Worm (Caenorhabditis elegans) whole organism, late embryonic: ENCODE data around the gene F17H10.1.
A peak's percentile ranks its signal among the peaks of the same experiment; 100 is the strongest.

Experiments used
- F13H6.1 ChIP-seq: sonication (generic microtip); optimal IDR thresholded peaks from 2 replicates; lab custom pipeline; 2016; ENCODE audit warnings: missing genetic modification characterization, missing compliant biosample characterization
- K02D7.2 ChIP-seq: sonication (generic microtip); optimal IDR thresholded peaks from 2 replicates; lab custom pipeline; 2017; ENCODE audit warnings: mild to moderate bottlenecking, missing genetic modification characterization, missing compliant biosample characterization
- ahr-1 ChIP-seq: sonication (generic microtip); optimal IDR thresholded peaks from 2 replicates; lab custom pipeline; 2016; ENCODE audit warnings: missing genetic modification characterization, missing compliant biosample characterization
- ama-1 ChIP-seq: fragments of 150-350 bp; optimal IDR thresholded peaks from 2 replicates; lab custom pipeline; 2014
- ceh-18 ChIP-seq: sonication (generic microtip); optimal IDR thresholded peaks from 2 replicates; lab custom pipeline; 2016; ENCODE audit warnings: missing genetic modification characterization, missing compliant biosample characterization
- ceh-2 ChIP-seq: sonication (generic microtip); optimal IDR thresholded peaks from 2 replicates; lab custom pipeline; 2016; ENCODE audit warnings: missing genotype, missing genetic modification characterization, missing compliant biosample characterization
- ceh-24 ChIP-seq: sonication (generic microtip); optimal IDR thresholded peaks from 2 replicates; lab custom pipeline; 2016; ENCODE audit warnings: mild to moderate bottlenecking, missing genetic modification characterization, missing compliant biosample characterization
- ceh-30 ChIP-seq: fragments of 150-350 bp; optimal IDR thresholded peaks from 2 replicates; lab custom pipeline; 2014; ENCODE audit warnings: missing biosample characterization, missing genetic modification characterization
- ceh-31 ChIP-seq: sonication (generic microtip); optimal IDR thresholded peaks from 2 replicates; lab custom pipeline; 2016; ENCODE audit warnings: missing genetic modification characterization, missing compliant biosample characterization
- ceh-34 ChIP-seq: sonication (generic microtip); optimal IDR thresholded peaks from 2 replicates; lab custom pipeline; 2016; ENCODE audit warnings: mild to moderate bottlenecking, missing genetic modification characterization, missing compliant biosample characterization
- ceh-48 ChIP-seq: sonication (generic microtip); optimal IDR thresholded peaks from 2 replicates; lab custom pipeline; 2016; ENCODE audit warnings: missing genetic modification characterization, inconsistent platforms, missing compliant biosample characterization
- dve-1 ChIP-seq: sonication (generic microtip); optimal IDR thresholded peaks from 2 replicates; lab custom pipeline; 2017; ENCODE audit warnings: antibody characterized with exemption, mild to moderate bottlenecking, missing genetic modification characterization, missing compliant biosample characterization
- elt-2 ChIP-seq: sonication (generic microtip); optimal IDR thresholded peaks from 2 replicates; lab custom pipeline; 2016; ENCODE audit warnings: missing genetic modification reagents, missing genetic modification characterization, missing compliant biosample characterization
- ets-4 ChIP-seq: sonication (generic microtip); optimal IDR thresholded peaks from 2 replicates; lab custom pipeline; 2016; ENCODE audit warnings: missing genetic modification characterization, missing compliant biosample characterization
- eyg-1 ChIP-seq: sonication (generic microtip); optimal IDR thresholded peaks from 2 replicates; lab custom pipeline; 2016; ENCODE audit warnings: missing genotype, missing genetic modification characterization, missing compliant biosample characterization
- gmeb-2 ChIP-seq: sonication (generic microtip); optimal IDR thresholded peaks from 2 replicates; lab custom pipeline; 2016; ENCODE audit warnings: missing genetic modification characterization, inconsistent platforms, missing compliant biosample characterization
- hlh-13 ChIP-seq: fragments of 200-800 bp; sonication (Bioruptor generic); optimal IDR thresholded peaks from 2 replicates; lab custom pipeline; 2018; ENCODE audit warnings: mild to moderate bottlenecking, missing genetic modification characterization, missing compliant biosample characterization
- hlh-6 ChIP-seq: sonication (generic microtip); optimal IDR thresholded peaks from 2 replicates; lab custom pipeline; 2016; ENCODE audit warnings: missing genotype, missing genetic modification characterization, missing compliant biosample characterization
- lin-11 ChIP-seq: fragments of 200-800 bp; sonication (Bioruptor generic); optimal IDR thresholded peaks from 2 replicates; lab custom pipeline; 2018; ENCODE audit warnings: mild to moderate bottlenecking, missing genetic modification characterization, missing compliant biosample characterization
- nhr-11 ChIP-seq: fragments of 150-350 bp; optimal IDR thresholded peaks from 2 replicates; lab custom pipeline; 2014; ENCODE audit warnings: missing biosample characterization, missing genetic modification characterization
- nhr-232 ChIP-seq: sonication (generic microtip); optimal IDR thresholded peaks from 2 replicates; lab custom pipeline; 2016; ENCODE audit warnings: missing genetic modification characterization, missing compliant biosample characterization
- odd-2 ChIP-seq: sonication (generic microtip); optimal IDR thresholded peaks from 2 replicates; lab custom pipeline; 2017; ENCODE audit warnings: antibody characterized with exemption, mild to moderate bottlenecking, missing genetic modification characterization, missing compliant biosample characterization
- pax-1 ChIP-seq: fragments of 150-350 bp; optimal IDR thresholded peaks from 2 replicates; lab custom pipeline; 2014; ENCODE audit warnings: missing biosample characterization, missing genetic modification characterization
- pha-2 ChIP-seq: sonication (generic microtip); optimal IDR thresholded peaks from 2 replicates; lab custom pipeline; 2017; ENCODE audit warnings: mild to moderate bottlenecking, missing genetic modification characterization, missing compliant biosample characterization
- pha-4 ChIP-seq: fragments of 150-350 bp; optimal IDR thresholded peaks from 2 replicates; lab custom pipeline; 2018; ENCODE audit warnings: missing biosample characterization, missing genetic modification reagents, missing genetic modification characterization
- tbx-2 ChIP-seq: sonication (generic microtip); optimal IDR thresholded peaks from 2 replicates; lab custom pipeline; 2016; ENCODE audit warnings: missing genetic modification characterization, missing compliant biosample characterization
- ttx-3 ChIP-seq: sonication (generic microtip); optimal IDR thresholded peaks from 2 replicates; lab custom pipeline; 2016; ENCODE audit warnings: missing genetic modification reagents, missing genetic modification characterization, missing compliant biosample characterization
- unc-3 ChIP-seq, 2 experiments: fragments of 200-800 bp in 1 of 2; sonication (Bioruptor generic) in 1 of 2; sonication (generic microtip) in 1 of 2; conservative IDR thresholded peaks in 1 of 2; optimal IDR thresholded peaks in 1 of 2; 2 replicates each; pipeline versions ENCODE4 v1.3.6 to Lab custom; 2016 to 2022; ENCODE audit warnings: missing compliant biosample characterization in 2 of 2, missing genetic modification characterization in 2 of 2, missing genetic modification reagents in 1 of 2
- unc-42 ChIP-seq: sonication (generic microtip); optimal IDR thresholded peaks from 2 replicates; lab custom pipeline; 2016; ENCODE audit warnings: missing genotype, missing genetic modification characterization, missing compliant biosample characterization
- unc-55 ChIP-seq: sonication (generic microtip); optimal IDR thresholded peaks from 2 replicates; lab custom pipeline; 2017; ENCODE audit warnings: missing biosample characterization, missing genetic modification reagents, missing genetic modification characterization
- zip-5 ChIP-seq: sonication (generic microtip); optimal IDR thresholded peaks from 2 replicates; lab custom pipeline; 2016; ENCODE audit warnings: missing genetic modification characterization, missing compliant biosample characterization
- ztf-16 ChIP-seq: sonication (generic microtip); optimal IDR thresholded peaks from 2 replicates; lab custom pipeline; 2017; ENCODE audit warnings: missing genetic modification characterization, missing compliant biosample characterization

F17H10.1 gene

ce11 chrX:13121104-13121503, 16.1 kb downstream of the F17H10.1 start (continued):
- TF ChIP-seq ceh-30 (tag; lab: Kevin White, UChicago) = no peak
- no peak for TF ChIP-seq nhr-11
- TF ChIP-seq dve-1 (tag; lab: Kevin White, UChicago) = peak; percentile 46
- peak; percentile 97 for TF ChIP-seq hlh-6 (tag; lab: Kevin White, UChicago)
- peak; percentile 86 for TF ChIP-seq ceh-24
- TF ChIP-seq elt-2 = peak; percentile 97
- peak; percentile 93 for TF ChIP-seq ttx-3 (tag; lab: Kevin White, UChicago)
- peak; percentile 73 for TF ChIP-seq ceh-48 (tag; lab: Kevin White, UChicago)
- peak; percentile 65 for TF ChIP-seq ahr-1 (tag; lab: Kevin White, UChicago)
- TF ChIP-seq ceh-31 = peak; percentile 86
- TF ChIP-seq lin-11 = peak; percentile 92
- TF ChIP-seq hlh-13 (GFP tag; lab: Kevin White, UChicago) = peak; percentile 87
- no peak for TF ChIP-seq pax-1
- peak; percentile 87 for TF ChIP-seq ztf-16
- peak; percentile 83 for TF ChIP-seq ceh-2 (tag; lab: Kevin White, UChicago)
- peak; percentile 94 for TF ChIP-seq pha-2 (tag; lab: Kevin White, UChicago)
- TF ChIP-seq gmeb-2 (tag; lab: Kevin White, UChicago) = peak; percentile 92
- peak; percentile 90 for TF ChIP-seq K02D7.2 (tag; lab: Kevin White, UChicago)
- peak; percentile 80 for TF ChIP-seq ets-4 (tag; lab: Kevin White, UChicago)
- TF ChIP-seq eyg-1 = peak; percentile 79
- peak; percentile 74 for TF ChIP-seq odd-2 (tag; lab: Kevin White, UChicago)
- peak; percentile 17 for TF ChIP-seq unc-42 (tag; lab: Kevin White, UChicago)
- TF ChIP-seq pha-4 = no peak
- TF ChIP-seq ama-1 (lab: Kevin White, UChicago) = no peak
- TF ChIP-seq F13H6.1 (tag; lab: Kevin White, UChicago) = peak; percentile 84
- peak; percentile 95 for TF ChIP-seq nhr-232 (tag; lab: Kevin White, UChicago)
- TF ChIP-seq, all 69 proteins: peak for 58

ce11 chrX:13122191-13122590, 17.1 kb downstream of the F17H10.1 start, which contains the start of gene snx-17:
TSS of gene snx-17 (minus strand) at chrX:13122291.
- TF ChIP-seq dve-1 (tag; lab: Kevin White, UChicago) = no peak

- no peak for TF ChIP-seq ceh-48 (tag; lab: Kevin White, UChicago)
- TF ChIP-seq ttx-3 (tag; lab: Kevin White, UChicago) = no peak
- TF ChIP-seq nhr-11 = no peak
- no peak for TF ChIP-seq K02D7.2 (tag; lab: Kevin White, UChicago)
- no peak for TF ChIP-seq dve-1 (tag; lab: Kevin White, UChicago)
- no peak for TF ChIP-seq zip-5 (tag; lab: Kevin White, UChicago)
Observed at ce11 chrX:13126420-13126819, 21.4 kb downstream of the F17H10.1 start, which contains the start of gene F17H10.4. TSS of gene F17H10.4 (minus strand) at chrX:13126520.

- TF ChIP-seq tbx-2 (tag; lab: Kevin White, UChicago) (no peak), ceh-18 (tag; lab: Kevin White, UChicago) (no peak), unc-3 (GFP tag; conservative IDR thresholded peaks at IDR 0.05; lab: Robert Waterston, UW) (no peak), unc-3 (tag; optimal IDR thresholded peaks at IDR 0.05; lab: Kevin White, UChicago) (no peak)
Observed at ce11 chrX:13129949-13130348, 24.9 kb downstream of the F17H10.1 start, which contains the start of gene spin-3. TSS of gene spin-3 (plus strand) at chrX:13130249.

- no peak for TF ChIP-seq unc-55 (GFP tag; lab: Kevin White, UChicago)
Observed at ce11 chrX:13134807-13135206, 29.8 kb downstream of the F17H10.1 start, which contains the start of gene F09A5.2. TSS of gene F09A5.2 (plus strand) at chrX:13135107.

- no peak for TF ChIP-seq ceh-34 (tag; lab: Kevin White, UChicago)
Observed at ce11 chrX:13139493-13139892, 34.5 kb downstream of the F17H10.1 start, which contains the start of gene ttr-34. TSS of gene ttr-34 (plus strand) at chrX:13139793.
